Worm (Caenorhabditis elegans): ENCODE data around the gene bpl-1.

bpl-1 gene

DNA sequence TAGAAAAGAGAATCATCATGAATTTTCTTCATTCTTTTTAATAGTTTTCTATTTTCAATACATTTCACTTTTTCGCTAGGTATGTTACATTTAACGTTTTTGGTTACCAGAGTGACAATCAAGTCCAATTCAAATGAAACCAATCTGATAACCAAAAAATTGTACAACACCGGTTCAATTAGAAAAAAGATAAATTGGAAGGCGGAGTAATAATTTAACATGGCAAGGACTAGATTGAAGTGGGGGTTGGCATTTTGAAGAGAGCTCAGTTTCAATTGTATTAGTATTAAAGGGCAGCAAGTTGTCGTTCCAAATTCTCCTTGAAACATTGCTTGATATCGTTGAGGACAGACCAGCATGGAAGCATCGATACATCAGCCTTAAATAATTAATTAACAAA lies 21.3 kb upstream of the bpl-1 start:
- TF ChIP-seq nhr-12 (tag; optimal IDR thresholded peaks at IDR 0.05) (no peak), aly-2 (tag; optimal IDR thresholded peaks at IDR 0.05) (peak; percentile 14), ztf-11 (tag; optimal IDR thresholded peaks at IDR 0.05) (no peak)

DNA sequence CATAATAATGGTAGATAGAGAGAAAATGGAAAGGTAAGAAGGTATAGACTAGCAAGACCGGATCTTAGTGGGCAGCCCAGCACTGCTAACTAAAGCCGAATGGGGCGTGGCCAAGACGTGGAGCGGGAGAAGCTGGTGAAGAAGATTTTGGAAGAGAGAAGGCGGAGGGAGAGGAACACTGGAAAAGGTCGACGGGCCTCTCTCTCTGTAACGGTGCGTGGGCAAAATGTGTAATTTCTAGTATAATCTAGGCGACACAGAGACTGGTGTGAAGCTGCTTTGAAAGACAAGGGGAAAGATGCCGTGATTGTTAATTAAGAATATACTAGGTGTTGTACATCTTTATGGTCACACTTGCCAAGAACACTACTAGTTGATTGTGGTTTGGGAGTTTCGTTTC lies 18.0 kb upstream of the bpl-1 start, which contains the start of gene F13H8.5:
F13H8.5 (minus strand) TSS at position 101 of the 400 bp plus-strand sequence.
- TF ChIP-seq daf-12 (tag; optimal IDR thresholded peaks at IDR 0.05) (no peak), nfya-1 (tag; optimal IDR thresholded peaks at IDR 0.05; ENCODE audit: insufficient read depth) (no peak)

DNA sequence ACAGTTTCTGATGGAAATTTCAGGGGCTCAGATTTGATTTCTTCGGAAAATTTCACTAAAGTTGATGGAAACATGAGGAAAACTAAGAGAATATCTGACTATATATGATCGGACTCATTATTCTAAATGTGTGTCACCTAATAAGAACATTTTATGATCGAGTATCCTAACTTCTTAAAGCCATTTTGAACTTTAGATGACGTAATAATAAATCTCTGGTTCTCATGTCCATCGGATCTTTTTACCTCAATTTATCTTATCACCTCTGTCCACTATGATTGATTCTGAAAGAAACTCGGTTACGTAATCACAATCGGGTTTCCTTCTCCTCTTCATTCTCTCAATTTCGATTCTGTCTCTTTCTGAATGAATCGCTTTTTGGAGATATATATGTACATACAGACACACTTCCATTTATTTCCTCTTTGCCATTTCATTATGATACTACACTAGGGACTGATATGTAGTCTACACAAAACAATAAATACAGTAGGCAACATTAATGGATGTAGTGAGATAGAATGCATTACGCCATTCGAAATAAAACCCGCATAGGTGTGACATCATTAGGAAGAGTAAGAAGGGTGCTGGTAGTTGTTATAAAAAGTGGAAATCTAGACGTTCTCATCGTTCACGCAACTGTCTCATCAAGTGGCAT lies 16.7 kb upstream of the bpl-1 start:
- TF ChIP-seq nhr-43 (tag; optimal IDR thresholded peaks at IDR 0.05; ENCODE audit: poor library complexity, severe bottlenecking): peak; percentile 26
- peak; percentile 2 for TF ChIP-seq nhr-25 (tag; optimal IDR thresholded peaks at IDR 0.05)
- no peak for TF ChIP-seq ceh-28 (tag; optimal IDR thresholded peaks at IDR 0.05)
- no peak for TF ChIP-seq ceh-16 (tag; optimal IDR thresholded peaks at IDR 0.05)
- TF ChIP-seq egl-27 (tag; optimal IDR thresholded peaks at IDR 0.05): no peak

DNA sequence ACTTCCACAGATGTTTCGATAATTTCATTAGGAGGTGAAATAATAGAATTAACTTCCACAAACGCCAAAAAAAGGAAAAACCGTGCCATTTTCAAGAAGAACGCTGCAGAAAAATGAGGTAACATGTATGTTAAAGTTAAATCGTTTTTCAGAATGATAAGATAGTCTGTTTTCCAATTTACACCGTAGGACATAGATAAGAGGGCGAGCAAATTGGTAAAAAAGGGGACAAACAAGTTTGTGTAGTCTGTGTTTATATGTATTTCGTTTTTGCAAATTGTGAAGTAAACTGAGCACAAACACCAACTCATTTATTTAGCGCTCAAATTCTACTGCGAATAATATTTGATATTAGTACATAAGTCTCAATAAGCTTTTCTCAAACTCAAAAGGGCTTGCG lies 14.1 kb upstream of the bpl-1 start, which contains the start of gene F13H8.11:
F13H8.11 (minus strand) TSS at position 155 of the 400 bp plus-strand sequence.
- TF ChIP-seq elt-2 (tag; optimal IDR thresholded peaks at IDR 0.05): peak; percentile 57
- no peak for TF ChIP-seq nhr-25 (tag; optimal IDR thresholded peaks at IDR 0.05)
- peak; percentile 36 for TF ChIP-seq pqm-1 (tag; optimal IDR thresholded peaks at IDR 0.05)
- TF ChIP-seq pha-4 (tag; optimal IDR thresholded peaks at IDR 0.05): peak; percentile 28

DNA sequence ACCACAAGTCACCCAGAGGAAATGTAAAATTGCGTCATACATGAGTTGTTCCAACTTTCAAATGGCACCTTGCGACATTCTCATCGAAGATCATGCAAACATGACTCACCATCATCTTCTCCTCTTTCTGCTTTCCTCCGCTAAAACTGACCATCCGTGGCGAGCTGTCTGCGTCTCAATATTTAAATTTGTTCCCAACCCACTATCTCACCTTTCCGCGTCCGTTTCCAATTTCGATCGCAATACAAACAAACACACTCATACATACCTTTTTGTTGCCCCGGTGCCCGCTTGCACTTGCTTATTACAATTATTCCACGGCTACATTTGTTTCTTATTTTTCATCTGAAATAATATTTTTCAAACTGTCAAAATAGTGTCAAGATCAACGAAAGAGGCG lies 13.3 kb upstream of the bpl-1 start, which contains the start of gene nmgp-1:
nmgp-1 (plus strand) TSS at position 174 of the 400 bp plus-strand sequence.
- peak; percentile 54 for TF ChIP-seq pha-4 (tag; optimal IDR thresholded peaks at IDR 0.05)
- no peak for TF ChIP-seq nfya-1 (tag; optimal IDR thresholded peaks at IDR 0.05; ENCODE audit: insufficient read depth)

DNA sequence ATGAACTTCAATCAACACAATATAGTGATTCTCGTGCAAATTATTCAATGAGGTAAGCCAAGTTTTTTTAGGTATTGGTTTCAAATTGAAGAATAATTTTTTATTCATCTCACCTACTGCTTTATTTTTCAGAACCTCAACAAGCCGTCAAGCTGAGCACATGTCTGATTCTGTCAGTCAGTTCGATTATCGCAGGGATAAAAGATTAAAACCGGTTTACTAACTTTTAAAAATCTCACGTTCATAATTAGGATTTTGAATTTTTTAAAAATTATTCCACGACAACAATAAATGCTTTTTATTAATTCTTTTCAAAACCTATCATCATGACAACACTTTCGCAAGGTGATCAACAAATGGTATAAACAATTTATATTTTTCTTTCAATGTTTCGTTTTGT lies 11.8 kb upstream of the bpl-1 start, which contains the start of gene F13H8.12:
F13H8.12 (plus strand) TSS at position 301 of the 400 bp plus-strand sequence.
- TF ChIP-seq ceh-28 (tag; optimal IDR thresholded peaks at IDR 0.05) (no peak), aly-2 (tag; optimal IDR thresholded peaks at IDR 0.05) (no peak)

DNA sequence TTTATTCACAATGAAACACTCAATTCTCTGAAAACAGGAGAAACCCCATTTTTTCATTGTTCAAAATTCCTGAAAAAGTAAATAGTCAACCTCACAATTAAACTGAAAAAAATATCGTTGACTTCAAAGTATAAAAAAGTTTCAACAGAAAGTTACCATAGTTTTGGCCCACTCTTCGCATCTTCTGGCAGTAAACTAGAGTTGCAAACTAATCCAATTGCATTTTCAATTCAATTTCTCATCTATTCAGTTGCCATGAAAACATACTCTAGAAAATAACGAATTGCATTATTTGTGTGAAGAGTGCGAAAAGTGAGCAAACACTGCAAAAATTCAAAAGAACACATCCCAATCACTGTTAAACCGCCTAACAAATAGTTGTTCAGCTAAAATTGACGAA lies 10.3 kb upstream of the bpl-1 start, which contains the start of gene F13H8.3:
F13H8.3 (plus strand) TSS at position 301 of the 400 bp plus-strand sequence.
- TF ChIP-seq nhr-11 (tag; optimal IDR thresholded peaks at IDR 0.05) (no peak), nhr-237 (tag; optimal IDR thresholded peaks at IDR 0.05) (no peak), mml-1 (tag; optimal IDR thresholded peaks at IDR 0.05) (no peak), nhr-12 (tag; optimal IDR thresholded peaks at IDR 0.05) (no peak), nfya-1 (tag; optimal IDR thresholded peaks at IDR 0.05; ENCODE audit: insufficient read depth) (no peak), eor-1 (tag; optimal IDR thresholded peaks at IDR 0.05) (no peak), nhr-43 (tag; optimal IDR thresholded peaks at IDR 0.05; ENCODE audit: poor library complexity, severe bottlenecking) (no peak), sea-2 (GFP tag; optimal IDR thresholded peaks at IDR 0.05) (no peak), nhr-25 (tag; optimal IDR thresholded peaks at IDR 0.05) (no peak), snpc-4 (tag; optimal IDR thresholded peaks at IDR 0.05) (no peak), daf-12 (tag; optimal IDR thresholded peaks at IDR 0.05) (no peak), ZK546.5 (tag; optimal IDR thresholded peaks at IDR 0.05) (no peak)

DNA sequence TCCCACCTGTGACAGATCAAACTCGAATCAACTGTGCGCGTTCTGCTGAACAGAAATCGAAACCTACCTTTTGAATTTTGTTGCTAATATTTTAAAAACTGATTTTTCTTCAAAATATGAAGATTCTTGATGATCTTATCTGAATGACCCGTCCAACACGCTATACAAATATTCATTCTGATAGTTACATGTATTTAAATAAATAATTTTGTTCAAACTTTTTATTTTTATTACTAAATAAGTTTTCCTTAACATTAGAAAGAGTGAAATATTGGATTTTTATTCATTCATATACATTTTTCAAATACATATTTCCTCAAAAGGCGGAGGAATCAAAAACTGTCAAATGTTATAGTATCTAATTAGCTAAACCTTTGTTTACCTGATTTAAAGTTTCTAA lies 6.0 kb upstream of the bpl-1 start, which contains the start of gene F13H8.8:
F13H8.8 (minus strand) TSS at position 101 of the 400 bp plus-strand sequence.
- TF ChIP-seq lsy-12 (tag; optimal IDR thresholded peaks at IDR 0.05) (no peak), eor-1 (tag; optimal IDR thresholded peaks at IDR 0.05) (no peak), mml-1 (tag; optimal IDR thresholded peaks at IDR 0.05) (no peak), ceh-16 (tag; optimal IDR thresholded peaks at IDR 0.05) (no peak), nhr-77 (tag; optimal IDR thresholded peaks at IDR 0.05) (no peak), elt-2 (tag; optimal IDR thresholded peaks at IDR 0.05) (no peak), unc-39 (tag; optimal IDR thresholded peaks at IDR 0.05) (no peak)

Measured in whole organism, L3 larva.